Fruit fly (Drosophila melanogaster) whole organism, embryonic: ENCODE measurements around the gene Hsp110.
A peak's percentile ranks its signal among the peaks of the same experiment; 100 is the strongest.

Experiments used
- Bgb ChIP-seq: fragments of 200-800 bp; sonication (Bioruptor generic); IDR thresholded peaks from 2 replicates; pipeline ENCODE4 v1.3.6; 2022; ENCODE audit warnings: missing biosample characterization, missing genetic modification characterization; ENCODE audit not compliant: partially characterized antibody
- CG10274 ChIP-seq: fragments of 200-800 bp; sonication (Bioruptor generic); optimal IDR thresholded peaks from 3 replicates; lab custom pipeline; 2017; ENCODE audit warnings: missing biosample characterization, mild to moderate bottlenecking, missing genetic modification characterization
- CG12155 ChIP-seq: fragments of 200-800 bp; sonication (Bioruptor generic); optimal IDR thresholded peaks from 3 replicates; lab custom pipeline; 2016; ENCODE audit warnings: missing biosample characterization, missing genetic modification characterization
- CG13287 ChIP-seq: fragments of 200-800 bp; sonication (Bioruptor generic); IDR thresholded peaks from 2 replicates; pipeline ENCODE4 v1.3.6; 2022; ENCODE audit warnings: missing biosample characterization, missing genetic modification characterization; ENCODE audit not compliant: partially characterized antibody
- CG14014 ChIP-seq: fragments of 200-800 bp; sonication (Bioruptor generic); IDR thresholded peaks from 2 replicates; pipeline ENCODE4 v1.3.6; 2022; ENCODE audit warnings: missing biosample characterization, missing genetic modification characterization
- CG14710 ChIP-seq: fragments of 200-800 bp; sonication (Bioruptor generic); optimal IDR thresholded peaks from 3 replicates; lab custom pipeline; 2019; ENCODE audit warnings: missing biosample characterization, mild to moderate bottlenecking, missing genetic modification characterization, moderate library complexity
- CG16863 ChIP-seq: fragments of 200-800 bp; sonication (Bioruptor generic); optimal IDR thresholded peaks from 3 replicates; lab custom pipeline; 2016; ENCODE audit warnings: missing biosample characterization, missing genetic modification characterization
- CG2116 ChIP-seq: fragments of 200-800 bp; sonication (Bioruptor generic); optimal IDR thresholded peaks from 3 replicates; lab custom pipeline; 2018; ENCODE audit warnings: missing biosample characterization, mild to moderate bottlenecking, missing genetic modification characterization
- CG2120 ChIP-seq: fragments of 200-800 bp; sonication (Bioruptor generic); optimal IDR thresholded peaks from 3 replicates; lab custom pipeline; 2016; ENCODE audit warnings: missing biosample characterization, missing genetic modification characterization
- CG2199 ChIP-seq: fragments of 200-800 bp; sonication (Bioruptor generic); IDR thresholded peaks from 3 replicates; pipeline ENCODE4 v1.3.6; 2022; ENCODE audit warnings: missing biosample characterization, missing genetic modification characterization
- CG3163 ChIP-seq: fragments of 200-800 bp; sonication (Bioruptor generic); optimal IDR thresholded peaks from 3 replicates; lab custom pipeline; 2016; ENCODE audit warnings: missing biosample characterization, missing genetic modification characterization
- CG32772 ChIP-seq: fragments of 200-800 bp; sonication (Bioruptor generic); IDR thresholded peaks from 2 replicates; pipeline ENCODE4 v1.3.6; 2022; ENCODE audit warnings: missing biosample characterization, missing genetic modification characterization
- CG3281 ChIP-seq: fragments of 200-800 bp; sonication (Bioruptor generic); optimal IDR thresholded peaks from 3 replicates; lab custom pipeline; 2017; ENCODE audit warnings: missing biosample characterization, mild to moderate bottlenecking, missing genetic modification characterization
- CG3995 ChIP-seq: fragments of 200-800 bp; sonication (Bioruptor generic); optimal IDR thresholded peaks from 3 replicates; lab custom pipeline; 2016; ENCODE audit warnings: missing biosample characterization, missing genetic modification characterization
- CG43689 ChIP-seq: fragments of 200-800 bp; sonication (Bioruptor generic); IDR thresholded peaks from 2 replicates; pipeline ENCODE4 v1.3.6; 2022; ENCODE audit warnings: missing biosample characterization, missing genetic modification characterization
- CG5180 ChIP-seq: fragments of 200-800 bp; sonication (Bioruptor generic); optimal IDR thresholded peaks from 3 replicates; lab custom pipeline; 2017; ENCODE audit warnings: missing biosample characterization, missing genetic modification characterization, mild to moderate bottlenecking, moderate library complexity, missing genetic modification reagents
- CG5245 ChIP-seq: fragments of 200-800 bp; sonication (Bioruptor generic); optimal IDR thresholded peaks from 3 replicates; lab custom pipeline; 2016; ENCODE audit warnings: missing biosample characterization, missing genetic modification characterization
- CG6791 ChIP-seq: fragments of 200-800 bp; sonication (Bioruptor generic); IDR thresholded peaks from 3 replicates; pipeline ENCODE4 v1.3.6; 2022; ENCODE audit warnings: missing biosample characterization, missing genetic modification characterization; ENCODE audit not compliant: partially characterized antibody
- CG7786 ChIP-seq: fragments of 200-800 bp; sonication (Bioruptor generic); optimal IDR thresholded peaks from 2 replicates; lab custom pipeline; 2016; ENCODE audit warnings: missing biosample characterization, missing genetic modification characterization
- CG8924 ChIP-seq: fragments of 200-800 bp; optimal IDR thresholded peaks from 3 replicates; lab custom pipeline; 2019; ENCODE audit warnings: missing biosample characterization, mild to moderate bottlenecking, missing genetic modification characterization, moderate library complexity
- CG9876 ChIP-seq: fragments of 200-800 bp; sonication (Bioruptor generic); optimal IDR thresholded peaks from 2 replicates; lab custom pipeline; 2016; ENCODE audit warnings: missing biosample characterization, missing genetic modification characterization
- Deaf1 ChIP-seq: fragments of 200-800 bp; optimal IDR thresholded peaks from 3 replicates; lab custom pipeline; 2019; ENCODE audit warnings: missing biosample characterization, mild to moderate bottlenecking, missing genetic modification characterization, moderate library complexity
- Dfd ChIP-seq, 2 experiments: fragments of >200 bp; optimal IDR thresholded peaks; 2 replicates each; lab custom pipeline; 2017; ENCODE audit warnings: missing biosample characterization in 2 of 2, missing genetic modification characterization in 2 of 2
- E2f1 ChIP-seq: fragments of 200-800 bp; sonication (Bioruptor generic); IDR thresholded peaks from 2 replicates; pipeline ENCODE4 v1.3.6; 2022; ENCODE audit warnings: missing biosample characterization, missing genetic modification characterization
- H15 ChIP-seq: fragments of 200-800 bp; sonication (Bioruptor generic); IDR thresholded peaks from 3 replicates; pipeline ENCODE4 v1.3.6; 2022; ENCODE audit warnings: missing biosample characterization, missing genetic modification characterization
- HmgZ ChIP-seq: fragments of 200-800 bp; sonication (Bioruptor generic); optimal IDR thresholded peaks from 2 replicates; lab custom pipeline; 2018; ENCODE audit warnings: missing biosample characterization, mild to moderate bottlenecking, missing genetic modification characterization
- Nf-YB ChIP-seq: fragments of 200-800 bp; sonication (Bioruptor generic); optimal IDR thresholded peaks from 3 replicates; lab custom pipeline; 2019; ENCODE audit warnings: missing biosample characterization, mild to moderate bottlenecking, missing genetic modification characterization, moderate library complexity
- NfI ChIP-seq: fragments of 200-800 bp; sonication (Bioruptor generic); optimal IDR thresholded peaks from 3 replicates; lab custom pipeline; 2018; ENCODE audit warnings: missing biosample characterization, mild to moderate bottlenecking, missing genetic modification characterization, moderate library complexity
- Oaz ChIP-seq: fragments of 200-800 bp; sonication (Bioruptor generic); IDR thresholded peaks from 2 replicates; pipeline ENCODE4 v1.3.6; 2022; ENCODE audit warnings: missing biosample characterization, missing genetic modification characterization
- Opbp ChIP-seq: fragments of 200-800 bp; sonication (Bioruptor generic); IDR thresholded peaks from 3 replicates; pipeline ENCODE4 v1.3.6; 2022; ENCODE audit warnings: missing biosample characterization, missing genetic modification characterization; ENCODE audit not compliant: partially characterized antibody
- ash1 ChIP-seq: fragments of 200-800 bp; sonication (Bioruptor generic); optimal IDR thresholded peaks from 2 replicates; lab custom pipeline; 2018; ENCODE audit warnings: missing biosample characterization, mild to moderate bottlenecking, missing genetic modification characterization
- crp ChIP-seq, 2 experiments: fragments of 200-800 bp; sonication (Bioruptor generic); optimal IDR thresholded peaks; 2 replicates in 1 of 2; 3 replicates in 1 of 2; lab custom pipeline; 2017; ENCODE audit warnings: missing biosample characterization in 2 of 2, missing genetic modification characterization in 2 of 2, mild to moderate bottlenecking in 1 of 2, moderate library complexity in 1 of 2
- dmrt11E ChIP-seq: fragments of 200-800 bp; sonication (Bioruptor generic); optimal IDR thresholded peaks from 3 replicates; lab custom pipeline; 2018; ENCODE audit warnings: missing biosample characterization, mild to moderate bottlenecking, missing genetic modification characterization, moderate library complexity
- dysf ChIP-seq: fragments of 200-800 bp; sonication (Bioruptor generic); IDR thresholded peaks from 3 replicates; pipeline ENCODE4 v1.3.6; 2022; ENCODE audit warnings: missing biosample characterization, missing genetic modification characterization
- exex ChIP-seq: fragments of 200-800 bp; sonication (Bioruptor generic); optimal IDR thresholded peaks from 4 replicates; lab custom pipeline; 2018; ENCODE audit warnings: missing biosample characterization, mild to moderate bottlenecking, missing genetic modification characterization, moderate library complexity
- jigr1 ChIP-seq: fragments of 200-800 bp; sonication (Bioruptor generic); IDR thresholded peaks from 3 replicates; pipeline ENCODE4 v1.3.6; 2022; ENCODE audit warnings: missing biosample characterization, missing genetic modification characterization
- ken ChIP-seq: fragments of 200-800 bp; sonication (Bioruptor generic); IDR thresholded peaks from 3 replicates; pipeline ENCODE4 v1.3.6; 2022; ENCODE audit warnings: missing biosample characterization, missing genetic modification characterization
- lola ChIP-seq, 3 experiments: fragments of >200 bp in 2 of 3; fragments of 200-800 bp in 1 of 3; sonication (Bioruptor generic) in 1 of 3; optimal IDR thresholded peaks; 2 replicates each; lab custom pipeline; 2017 to 2019; ENCODE audit warnings: missing biosample characterization in 3 of 3, missing genetic modification characterization in 3 of 3, mild to moderate bottlenecking in 1 of 3, moderate library complexity in 1 of 3
- org-1 ChIP-seq: fragments of 200-800 bp; sonication (Bioruptor generic); optimal IDR thresholded peaks from 2 replicates; lab custom pipeline; 2017; ENCODE audit warnings: missing biosample characterization, missing genetic modification characterization
- p53 ChIP-seq: fragments of 200-800 bp; sonication (Bioruptor generic); optimal IDR thresholded peaks from 2 replicates; lab custom pipeline; 2016; ENCODE audit warnings: missing biosample characterization, missing genetic modification characterization
- pita ChIP-seq: fragments of 200-800 bp; sonication (Bioruptor generic); optimal IDR thresholded peaks from 2 replicates; lab custom pipeline; 2017; ENCODE audit warnings: missing biosample characterization, mild to moderate bottlenecking, missing genetic modification characterization
- pros ChIP-seq: fragments of 200-800 bp; sonication (Bioruptor generic); optimal IDR thresholded peaks from 3 replicates; lab custom pipeline; 2019; ENCODE audit warnings: missing biosample characterization, mild to moderate bottlenecking, missing genetic modification characterization, moderate library complexity
- pum ChIP-seq: fragments of 200-800 bp; sonication (Bioruptor generic); optimal IDR thresholded peaks from 2 replicates; lab custom pipeline; 2016; ENCODE audit warnings: missing biosample characterization, missing genetic modification characterization
- ranshi ChIP-seq: fragments of 200-800 bp; sonication (Bioruptor generic); IDR thresholded peaks from 2 replicates; pipeline ENCODE4 v1.3.6; 2022; ENCODE audit warnings: missing biosample characterization, missing genetic modification characterization
- sc ChIP-seq, 3 experiments: fragments of >200 bp in 2 of 3; fragments of 200-800 bp in 1 of 3; sonication (Bioruptor generic) in 1 of 3; optimal IDR thresholded peaks; 2 replicates in 2 of 3; 3 replicates in 1 of 3; lab custom pipeline; 2017; ENCODE audit warnings: mild to moderate bottlenecking in 1 of 3, missing biosample characterization in 1 of 3, missing genetic modification characterization in 1 of 3, missing genetic modification reagents in 1 of 3
- sd ChIP-seq: fragments of 200-800 bp; sonication (Bioruptor generic); optimal IDR thresholded peaks from 3 replicates; lab custom pipeline; 2018; ENCODE audit warnings: missing biosample characterization, mild to moderate bottlenecking, missing genetic modification characterization, moderate library complexity
- seq ChIP-seq: fragments of 200-800 bp; sonication (Bioruptor generic); IDR thresholded peaks from 2 replicates; pipeline ENCODE4 v1.3.6; 2022; ENCODE audit warnings: missing biosample characterization, missing genetic modification characterization
- tin ChIP-seq: fragments of 200-800 bp; sonication (Bioruptor generic); optimal IDR thresholded peaks from 3 replicates; lab custom pipeline; 2016; ENCODE audit warnings: missing biosample characterization, missing genetic modification characterization
- toy ChIP-seq: fragments of 200-800 bp; sonication (Bioruptor generic); IDR thresholded peaks from 2 replicates; pipeline ENCODE4 v1.3.6; 2022; ENCODE audit warnings: missing biosample characterization, missing genetic modification characterization

Hsp110 gene

dm6 chr3L:14049620-14050253 is 12.9 kb downstream of the Hsp110 start, which contains the start of gene Neurl4 (continued):
- 0 out of 3 replicates have a peak, but pooled peaks have one; percentile 39 for TF ChIP-seq ken
- peak; percentile 20 for TF ChIP-seq CG5245 (GFP tag; lab: Kevin White, UChicago)
- TF ChIP-seq CG2116: peak; percentile 23
- no peak for TF ChIP-seq p53 (GFP tag; lab: Kevin White, UChicago)
- no peak for TF ChIP-seq pita
- TF ChIP-seq org-1 (GFP tag; lab: Kevin White, UChicago): no peak
- TF ChIP-seq CG13287: peak; percentile 17; the same call in 1 of the 2 replicates
- no peak for TF ChIP-seq Dfd (GFP tag; optimal IDR thresholded peaks at IDR 0.05; lab: Kevin White, UChicago)
- TF ChIP-seq CG3281 (GFP tag; lab: Kevin White, UChicago): no peak
- TF ChIP-seq Oaz (GFP tag; lab: Robert Waterston, UW): peak; percentile 24; the same call in 1 of the 2 replicates
- TF ChIP-seq CG3163 (GFP tag; lab: Kevin White, UChicago): peak; percentile 13
- peak; percentile 62 for TF ChIP-seq pum (GFP tag; lab: Kevin White, UChicago)
- TF ChIP-seq CG5180 (GFP tag; lab: Kevin White, UChicago): no peak
- no peak for TF ChIP-seq CG10274
- TF ChIP-seq HmgZ (tag; lab: Kevin White, UChicago): peak; percentile 84
- peak; percentile 82 for TF ChIP-seq dmrt11E (tag; lab: Kevin White, UChicago)
- TF ChIP-seq NfI (GFP tag; lab: Kevin White, UChicago): no peak
- peak in 1 of 2 experiments; percentile 36 for TF ChIP-seq crp (GFP tag; optimal IDR thresholded peaks at IDR 0.05; lab: Kevin White, UChicago)
- TF ChIP-seq lola (GFP tag; optimal IDR thresholded peaks at IDR 0.05; lab: Kevin White, UChicago): peak in 1 of 3 experiments; percentile 69
- TF ChIP-seq CG3995: peak; percentile 72
- TF ChIP-seq CG2120: peak; percentile 84
- no peak for TF ChIP-seq pros
- peak; percentile 62 for TF ChIP-seq CG12155 (GFP tag; lab: Kevin White, UChicago)
- TF ChIP-seq E2f1 (GFP tag; lab: Robert Waterston, UW): peak; percentile 48
- no peak for TF ChIP-seq jigr1
- TF ChIP-seq Deaf1 (tag; lab: Kevin White, UChicago): no peak
- peak; percentile 73 for TF ChIP-seq CG7786 (GFP tag; lab: Kevin White, UChicago)
- no peak for TF ChIP-seq CG6791
- peak; percentile 49 for TF ChIP-seq tin
- TF ChIP-seq Bgb (GFP tag; lab: Robert Waterston, UW): no peak
- no peak for TF ChIP-seq exex (tag; lab: Kevin White, UChicago)
- TF ChIP-seq Nf-YB: no peak
- TF ChIP-seq CG43689 (GFP tag; lab: Robert Waterston, UW): no peak
- TF ChIP-seq dysf (GFP tag; lab: Robert Waterston, UW): peak; percentile 63; the same call in 2 of the 3 replicates
- peak; percentile 54; the same call in 1 of the 2 replicates for TF ChIP-seq CG14014
- no peak for TF ChIP-seq Opbp (GFP tag; lab: Robert Waterston, UW)
- peak; percentile 62 for TF ChIP-seq ranshi
- TF ChIP-seq CG32772: no peak
- peak; percentile 65 for TF ChIP-seq CG14710
- no peak for TF ChIP-seq seq (GFP tag; lab: Robert Waterston, UW)
- no peak for TF ChIP-seq CG2199
- TF ChIP-seq toy (GFP tag; lab: Robert Waterston, UW): no peak
- no peak for TF ChIP-seq sc (optimal IDR thresholded peaks at IDR 0.05; lab: Kevin White, UChicago)
- TF ChIP-seq sc (GFP tag; optimal IDR thresholded peaks at IDR 0.05; lab: Kevin White, UChicago): peak; percentile 22
- TF ChIP-seq H15 (GFP tag; lab: Robert Waterston, UW): no peak
- TF ChIP-seq ash1: no peak
- peak; percentile 66 for TF ChIP-seq CG16863 (GFP tag; lab: Kevin White, UChicago)
- peak; percentile 81 for TF ChIP-seq CG8924 (tag; lab: Kevin White, UChicago)
- no peak for TF ChIP-seq sd
- TF ChIP-seq CG9876 (GFP tag; lab: Kevin White, UChicago): peak; percentile 51
